Fruit fly (Drosophila melanogaster): Measurements from ENCODE around the gene nyo.

nyo gene

DNA sequence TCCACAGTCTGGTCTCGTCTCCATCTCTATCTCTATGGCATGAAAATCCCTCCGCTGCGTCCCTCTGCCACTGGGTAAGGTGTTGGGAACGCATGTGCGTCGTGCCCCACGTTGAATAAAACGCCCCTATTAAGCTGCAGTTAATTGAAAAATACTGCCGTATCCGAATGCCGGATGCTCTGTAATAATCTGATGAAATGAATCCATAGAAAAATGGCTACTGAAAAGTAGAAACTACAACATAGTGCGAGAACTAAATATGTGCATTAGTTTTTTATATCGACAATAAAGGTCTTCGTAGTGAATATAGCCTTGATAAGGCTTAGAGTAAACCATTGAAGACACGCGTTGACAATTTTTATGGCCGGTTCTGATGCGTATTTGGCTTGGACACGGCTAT is 23.9 kb downstream of the nyo start (continued):
- TF ChIP-seq sisA (GFP tag; IDR thresholded peaks at IDR 0.05) (peak; percentile 75), Eip74EF (GFP tag; optimal IDR thresholded peaks at IDR 0.05) (peak in 1 of 2 experiments; percentile 52), BEAF-32 (GFP tag; optimal IDR thresholded peaks at IDR 0.05) (no peak), ssp (GFP tag; IDR thresholded peaks at IDR 0.05) (peak; percentile 48), Antp (GFP tag; optimal IDR thresholded peaks at IDR 0.05) (peak; percentile 36), sens-2 (GFP tag; IDR thresholded peaks at IDR 0.05) (peak; percentile 63; the same call in 1 of the 2 replicates), Med (GFP tag) (peak; percentile 90), B-H2 (GFP tag; optimal IDR thresholded peaks at IDR 0.05) (no peak), NC2α (GFP tag; optimal IDR thresholded peaks at IDR 0.05) (no peak), CG13775 (GFP tag; optimal IDR thresholded peaks at IDR 0.05) (peak; percentile 25), CG10959 (GFP tag; IDR thresholded peaks at IDR 0.05) (peak; percentile 69), cas (GFP tag; IDR thresholded peaks at IDR 0.05) (no peak), chinmo (GFP tag; IDR thresholded peaks at IDR 0.05; ENCODE audit: partially characterized antibody) (0 out of 4 replicates have a peak, but pooled peaks have one; percentile 15), pb (GFP tag; optimal IDR thresholded peaks at IDR 0.05) (no peak), CG10654 (GFP tag; optimal IDR thresholded peaks at IDR 0.05) (peak; percentile 11), Nf-YB (GFP tag; optimal IDR thresholded peaks at IDR 0.05) (no peak), pfk (GFP tag; optimal IDR thresholded peaks at IDR 0.05) (no peak), tap (tag; optimal IDR thresholded peaks at IDR 0.05) (peak; percentile 31), D19A (tag; optimal IDR thresholded peaks at IDR 0.05) (peak; percentile 96), CG11247 (GFP tag; IDR thresholded peaks at IDR 0.05) (peak; percentile 15; the same call in 1 of the 2 replicates), CG9215 (GFP tag; IDR thresholded peaks at IDR 0.05) (0 out of 2 replicates have a peak, but pooled peaks have one; percentile 24), CG7745 (tag; optimal IDR thresholded peaks at IDR 0.05) (no peak), hkb (optimal IDR thresholded peaks at IDR 0.05) (no peak), hkb (GFP tag; IDR thresholded peaks at IDR 0.05) (peak; percentile 68), CG7556 (GFP tag; optimal IDR thresholded peaks at IDR 0.05) (peak; percentile 35), CG8089 (GFP tag; optimal IDR thresholded peaks at IDR 0.05) (no peak), Bgb (GFP tag; IDR thresholded peaks at IDR 0.05; ENCODE audit: partially characterized antibody) (no peak), HLH54F (GFP tag; optimal IDR thresholded peaks at IDR 0.05) (no peak), Hr78 (GFP tag; optimal IDR thresholded peaks at IDR 0.05) (no peak), dati (GFP tag; IDR thresholded peaks at IDR 0.05) (0 out of 2 replicates have a peak, but pooled peaks have one; percentile 17), crc (GFP tag; optimal IDR thresholded peaks at IDR 0.05) (no peak), Bdp1 (GFP tag; optimal IDR thresholded peaks at IDR 0.05) (peak; percentile 9), CG4730 (GFP tag; IDR thresholded peaks at IDR 0.05) (peak; percentile 53), CG7372 (GFP tag; IDR thresholded peaks at IDR 0.05) (peak; percentile 54), NK7.1 (GFP tag; optimal IDR thresholded peaks at IDR 0.05) (peak; percentile 20), CG8290 (GFP tag; optimal IDR thresholded peaks at IDR 0.05) (no peak), CG8290 (tag; optimal IDR thresholded peaks at IDR 0.05) (no peak), NFAT (GFP tag; IDR thresholded peaks at IDR 0.05) (no peak), lola (GFP tag; optimal IDR thresholded peaks at IDR 0.05) (peak in 1 of 3 experiments; percentile 65), usp (GFP tag; optimal IDR thresholded peaks at IDR 0.05) (no peak), CG1529 (GFP tag; optimal IDR thresholded peaks at IDR 0.05) (peak; percentile 45), CG13123 (GFP tag; optimal IDR thresholded peaks at IDR 0.05) (no peak), dimm (GFP tag; IDR thresholded peaks at IDR 0.05) (peak; percentile 64), Six4 (GFP tag; optimal IDR thresholded peaks at IDR 0.05) (peak; percentile 17), CG13894 (tag; optimal IDR thresholded peaks at IDR 0.05) (no peak), BtbVII (GFP tag; optimal IDR thresholded peaks at IDR 0.05) (no peak), D (optimal IDR thresholded peaks at IDR 0.05) (no peak), D (GFP tag; optimal IDR thresholded peaks at IDR 0.05) (peak; percentile 62), Stat92E (GFP tag; optimal IDR thresholded peaks at IDR 0.05) (peak in 1 of 3 experiments; percentile 26), Fer1 (GFP tag; optimal IDR thresholded peaks at IDR 0.05) (no peak), sim (GFP tag; IDR thresholded peaks at IDR 0.05) (0 out of 2 replicates have a peak, but pooled peaks have one; percentile 50)

Measured in whole organism, embryonic.